Worm (Caenorhabditis elegans): Measurements from ENCODE around the gene cdr-3.

The cdr-3 gene

DNA sequence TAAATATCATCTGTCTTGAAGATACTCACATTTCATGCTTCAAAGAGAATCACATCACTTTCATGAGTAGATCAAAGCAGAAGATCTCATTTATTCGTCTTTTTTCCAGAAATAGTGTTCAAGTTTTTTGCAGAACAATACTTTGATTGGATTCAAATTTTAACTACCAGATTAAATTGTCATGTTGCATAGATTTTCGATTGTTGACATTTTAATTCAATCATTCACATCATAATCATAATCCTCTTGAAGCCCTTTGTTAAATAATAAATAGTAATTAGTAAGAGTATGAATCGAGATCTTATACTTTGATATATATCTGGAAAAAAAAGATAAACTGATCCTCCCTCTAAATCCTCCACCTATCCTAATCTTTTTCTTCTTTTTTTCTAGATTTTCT is 10.6 kb upstream of the cdr-3 start:
- TF ChIP-seq him-1 (tag; optimal IDR thresholded peaks at IDR 0.05) (no peak), dao-5 (tag; optimal IDR thresholded peaks at IDR 0.05) (no peak), W03F9.2 (tag; optimal IDR thresholded peaks at IDR 0.05) (no peak)

DNA sequence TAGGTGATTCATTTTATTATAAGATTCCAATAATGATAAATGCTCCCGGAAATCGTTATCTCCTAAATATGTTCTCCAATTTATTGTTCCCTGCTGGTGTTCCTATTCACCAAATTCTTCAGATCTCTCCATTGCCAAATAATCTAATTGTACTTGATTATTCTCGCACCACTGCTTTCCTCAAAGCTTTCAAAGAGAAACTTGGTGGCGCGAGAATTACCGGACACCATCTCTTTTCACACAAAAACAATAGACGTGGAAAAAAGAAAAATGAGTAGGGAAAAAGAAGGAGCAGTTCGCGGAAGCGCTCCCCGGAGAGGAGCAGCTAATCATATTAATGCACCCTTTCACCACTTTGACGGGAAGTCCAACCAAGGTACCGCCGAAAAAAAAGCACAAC is 4.2 kb upstream of the cdr-3 start:
- no peak for TF ChIP-seq W03F9.2 (tag; optimal IDR thresholded peaks at IDR 0.05)
- no peak for TF ChIP-seq dao-5 (tag; optimal IDR thresholded peaks at IDR 0.05)
- TF ChIP-seq him-1 (tag; optimal IDR thresholded peaks at IDR 0.05), result no peak

DNA sequence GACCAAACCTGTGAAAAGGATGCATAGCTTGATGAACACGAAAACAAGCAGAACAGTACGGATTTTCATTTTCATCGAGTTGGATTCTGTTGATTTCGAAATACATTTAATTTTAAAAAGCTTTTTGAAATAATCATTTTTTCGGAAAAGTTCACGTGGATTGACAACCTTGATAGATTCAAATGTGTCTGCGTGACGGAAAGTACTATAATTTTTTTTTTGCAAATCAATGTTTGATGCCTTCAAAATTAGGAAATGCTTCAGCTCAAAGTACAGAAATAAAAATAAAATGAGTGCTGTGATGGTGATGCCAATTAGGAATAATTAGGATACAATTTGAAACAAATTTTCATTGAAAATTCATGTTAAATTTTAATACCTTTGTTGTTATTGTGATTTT is 3.7 kb upstream of the cdr-3 start, which contains the start of gene C54D10.4:
C54D10.4 (minus strand) TSS at position 101 of the 400 bp plus-strand sequence.
- TF ChIP-seq him-1 (tag; optimal IDR thresholded peaks at IDR 0.05) (no peak), dao-5 (tag; optimal IDR thresholded peaks at IDR 0.05) (no peak), W03F9.2 (tag; optimal IDR thresholded peaks at IDR 0.05) (no peak)

DNA sequence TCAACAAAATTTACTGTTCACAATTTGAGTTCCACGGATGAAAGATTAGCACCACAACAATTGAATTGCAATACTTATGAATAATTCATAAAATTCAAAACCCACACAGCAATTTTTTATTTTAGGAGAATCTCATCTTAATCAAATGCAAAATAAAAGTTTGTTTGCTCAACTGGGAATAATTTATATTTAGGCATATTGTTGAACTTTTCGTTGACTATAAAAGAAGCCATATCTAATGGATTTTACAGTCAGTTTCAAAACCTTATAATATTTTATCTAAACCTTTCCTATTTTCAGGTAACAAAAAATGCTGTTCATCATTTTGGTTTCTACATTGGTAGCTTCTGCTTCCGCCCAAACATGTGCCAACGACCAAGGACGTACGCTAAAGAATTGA is 1.1 kb upstream of the cdr-3 start, which contains the start of gene C54D10.3:
C54D10.3 (plus strand) TSS at position 301 of the 400 bp plus-strand sequence.
- no peak for TF ChIP-seq him-1 (tag; optimal IDR thresholded peaks at IDR 0.05)
- no peak for TF ChIP-seq W03F9.2 (tag; optimal IDR thresholded peaks at IDR 0.05)
- no peak for TF ChIP-seq dao-5 (tag; optimal IDR thresholded peaks at IDR 0.05)

ce11 chrV:12415656-12416055 is 1.5 kb downstream of the cdr-3 start, which contains the start of gene cdr-2:
Gene cdr-2, minus strand, starts transcription at chrV:12415709.
- TF ChIP-seq W03F9.2 (tag; optimal IDR thresholded peaks at IDR 0.05) (no peak), dao-5 (tag; optimal IDR thresholded peaks at IDR 0.05) (no peak), him-1 (tag; optimal IDR thresholded peaks at IDR 0.05) (no peak)

DNA sequence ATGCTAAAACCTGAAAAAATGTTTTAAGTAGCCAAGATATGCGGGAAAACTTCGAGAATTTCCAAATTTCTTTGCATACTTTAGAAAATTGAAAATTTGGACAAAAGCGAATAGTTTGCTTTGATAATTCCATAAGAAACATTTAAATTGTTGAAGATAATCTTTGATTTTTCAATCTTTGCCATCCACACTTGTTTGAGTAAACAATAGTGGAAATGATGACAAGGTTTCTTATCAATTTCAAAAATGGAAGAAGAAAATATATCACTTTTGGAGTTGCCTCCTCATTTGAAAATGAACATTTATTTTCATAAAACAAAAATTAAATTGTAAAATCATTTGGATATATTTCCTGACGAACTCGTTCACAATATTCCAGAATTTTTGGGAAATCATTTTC is 2.8 kb downstream of the cdr-3 start:
- TF ChIP-seq him-1 (tag; optimal IDR thresholded peaks at IDR 0.05) (no peak), W03F9.2 (tag; optimal IDR thresholded peaks at IDR 0.05) (no peak), dao-5 (tag; optimal IDR thresholded peaks at IDR 0.05) (no peak)

DNA sequence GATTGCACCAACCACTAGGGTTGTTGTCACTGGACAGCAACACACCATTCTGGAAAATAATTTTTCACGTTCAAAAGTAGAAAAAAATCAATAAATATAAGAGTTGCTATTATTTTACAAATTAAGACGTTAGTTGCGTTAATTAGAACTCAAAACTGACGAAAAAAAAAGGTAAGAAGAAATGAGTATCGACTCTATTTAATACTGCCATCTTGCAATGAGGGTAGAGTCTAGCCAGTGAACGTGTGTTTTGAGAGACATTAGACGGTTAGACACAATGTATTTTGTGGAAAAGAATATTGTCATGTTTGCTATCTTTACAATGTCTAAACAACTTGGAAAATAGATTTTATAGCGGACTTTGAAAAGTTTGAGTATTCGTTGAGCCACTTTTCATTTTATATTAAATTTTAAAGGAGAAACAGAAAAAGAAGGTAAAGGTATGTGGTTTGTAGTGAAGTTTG is 3.5 kb downstream of the cdr-3 start, which contains the start of gene cdr-6:
cdr-6 (minus strand) TSS at position 51 of the 464 bp plus-strand sequence.
- TF ChIP-seq W03F9.2 (tag; optimal IDR thresholded peaks at IDR 0.05), result no peak
- TF ChIP-seq him-1 (tag; optimal IDR thresholded peaks at IDR 0.05), result no peak
- TF ChIP-seq dao-5 (tag; optimal IDR thresholded peaks at IDR 0.05), result no peak

DNA sequence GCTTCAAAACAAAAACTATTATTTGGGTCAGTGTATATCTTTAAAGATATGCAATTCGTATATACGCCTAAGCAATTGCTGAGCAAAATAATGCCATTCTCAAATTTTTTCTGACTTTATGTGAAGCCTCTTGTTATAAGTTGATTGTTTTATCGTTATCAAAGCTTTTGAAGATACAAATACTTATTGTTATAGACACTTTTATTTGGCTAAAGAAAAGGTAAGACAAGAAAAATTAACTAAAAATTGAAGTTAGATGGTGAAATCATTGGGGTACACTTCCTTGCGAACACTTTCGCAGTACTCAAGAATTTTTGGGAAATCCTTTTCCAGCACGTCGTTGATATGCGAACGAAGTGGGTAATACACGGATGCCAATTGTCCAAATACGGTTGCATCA is 4.9 kb downstream of the cdr-3 start:
- TF ChIP-seq W03F9.2 (tag; optimal IDR thresholded peaks at IDR 0.05), result no peak
- TF ChIP-seq dao-5 (tag; optimal IDR thresholded peaks at IDR 0.05), result no peak
- TF ChIP-seq him-1 (tag; optimal IDR thresholded peaks at IDR 0.05), result no peak

- TF ChIP-seq dao-5 (tag; optimal IDR thresholded peaks at IDR 0.05), result no peak
- no peak for TF ChIP-seq him-1 (tag; optimal IDR thresholded peaks at IDR 0.05)
- TF ChIP-seq W03F9.2 (tag; optimal IDR thresholded peaks at IDR 0.05), result no peak
Observed at ce11 chrV:12411909-12412308, 5.3 kb downstream of the cdr-3 start, which contains the start of gene cdr-7. Gene cdr-7, minus strand, starts transcription at chrV:12412113.

ce11 chrV:12410416-12411001 is 6.7 kb downstream of the cdr-3 start, which contains the start of gene hrg-2:
Gene hrg-2, minus strand, starts transcription at chrV:12410513.
- TF ChIP-seq dao-5 (tag; optimal IDR thresholded peaks at IDR 0.05) (no peak), him-1 (tag; optimal IDR thresholded peaks at IDR 0.05) (no peak), W03F9.2 (tag; optimal IDR thresholded peaks at IDR 0.05) (no peak)

DNA sequence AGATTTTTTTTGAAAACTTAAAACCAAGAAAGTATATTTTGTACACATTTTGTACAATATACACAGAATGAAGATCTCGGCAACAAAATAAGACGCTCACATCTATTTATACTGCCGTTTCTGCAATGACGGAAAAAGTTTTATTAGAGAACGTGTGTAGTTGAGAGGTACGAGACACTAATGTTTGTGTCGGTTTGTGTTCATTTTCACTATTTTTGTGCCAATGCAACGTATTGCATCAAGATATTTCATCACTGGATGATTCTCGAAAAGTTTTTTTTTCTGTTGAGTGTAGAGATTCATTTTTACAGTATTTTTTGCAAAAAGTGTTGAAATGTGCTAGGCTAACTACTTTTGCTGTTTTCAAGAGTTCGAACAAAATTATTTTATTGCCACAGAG is 8.2 kb downstream of the cdr-3 start:
- no peak for TF ChIP-seq dao-5 (tag; optimal IDR thresholded peaks at IDR 0.05)
- TF ChIP-seq him-1 (tag; optimal IDR thresholded peaks at IDR 0.05), result no peak
- no peak for TF ChIP-seq W03F9.2 (tag; optimal IDR thresholded peaks at IDR 0.05)

DNA sequence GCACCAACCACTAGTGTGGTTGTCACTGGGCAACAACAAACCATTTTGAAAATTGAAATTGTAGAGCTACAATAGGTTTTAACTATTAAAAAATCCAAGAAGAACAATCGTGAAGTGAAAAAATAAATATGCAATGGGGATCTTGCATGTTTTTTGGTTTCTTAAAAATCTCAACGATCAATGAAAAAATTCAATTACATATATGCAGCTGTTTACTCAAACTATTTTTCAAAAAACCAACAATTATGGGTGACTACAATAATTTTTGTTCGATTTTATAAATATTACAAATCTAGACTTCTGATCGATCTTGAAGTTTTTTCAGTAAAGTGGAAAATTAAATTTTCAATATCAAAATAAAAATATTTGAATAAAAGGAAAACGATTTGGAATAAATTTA is 8.7 kb downstream of the cdr-3 start, which contains the start of gene cdr-4:
cdr-4 (minus strand) TSS at position 101 of the 400 bp plus-strand sequence.
- no peak for TF ChIP-seq dao-5 (tag; optimal IDR thresholded peaks at IDR 0.05)
- TF ChIP-seq him-1 (tag; optimal IDR thresholded peaks at IDR 0.05), result no peak
- no peak for TF ChIP-seq W03F9.2 (tag; optimal IDR thresholded peaks at IDR 0.05)

- no peak for TF ChIP-seq dao-5 (tag; optimal IDR thresholded peaks at IDR 0.05)
- no peak for TF ChIP-seq W03F9.2 (tag; optimal IDR thresholded peaks at IDR 0.05)
- TF ChIP-seq him-1 (tag; optimal IDR thresholded peaks at IDR 0.05), result no peak
Observed at ce11 chrV:12406514-12406913, 10.7 kb downstream of the cdr-3 start.

DNA sequence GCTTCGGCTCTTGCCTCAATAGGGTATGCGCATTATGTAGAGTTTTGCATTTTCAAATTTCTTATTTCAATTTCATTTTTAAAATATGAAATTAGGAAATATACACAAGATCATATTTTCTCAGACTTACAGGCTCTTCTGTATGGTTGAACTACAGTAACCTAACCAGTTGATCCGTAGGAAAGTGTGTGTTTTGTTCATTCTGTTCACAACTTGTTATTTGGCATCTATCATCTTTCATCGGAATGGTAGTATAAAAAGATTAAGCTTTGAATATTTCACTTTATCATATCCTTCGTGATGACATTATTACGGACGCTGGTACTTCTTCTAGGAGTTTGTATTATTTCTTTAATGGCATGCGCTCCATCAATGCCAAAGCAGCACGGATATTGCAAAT is 11.2 kb downstream of the cdr-3 start, which contains the start of gene K01D12.10:
K01D12.10 (plus strand) TSS at position 301 of the 400 bp plus-strand sequence.
- TF ChIP-seq W03F9.2 (tag; optimal IDR thresholded peaks at IDR 0.05) (no peak), dao-5 (tag; optimal IDR thresholded peaks at IDR 0.05) (no peak), him-1 (tag; optimal IDR thresholded peaks at IDR 0.05) (no peak)

Data from whole organism, L4/young adult.